Fruit fly (Drosophila melanogaster) whole organism, wandering third instar larva: ENCODE measurements around the gene Unr.

Source experiments
- Dfd ChIP-seq: fragments of >200 bp; optimal IDR thresholded peaks from 2 replicates; lab custom pipeline; 2017; ENCODE audit warnings: missing biosample characterization, missing genetic modification characterization
- GATAd ChIP-seq: sonication (Bioruptor generic); optimal IDR thresholded peaks from 2 replicates; lab custom pipeline; 2016; ENCODE audit warnings: missing biosample characterization, missing genetic modification characterization
- Hr78 ChIP-seq: fragments of >200 bp; optimal IDR thresholded peaks from 2 replicates; lab custom pipeline; 2017; ENCODE audit warnings: missing biosample characterization, missing genetic modification characterization
- Hr83 ChIP-seq: fragments of 200-300 bp; sonication (Bioruptor generic); optimal IDR thresholded peaks from 2 replicates; lab custom pipeline; 2016; ENCODE audit warnings: missing biosample characterization, mild to moderate bottlenecking, missing genetic modification characterization, moderate library complexity; ENCODE audit not compliant: poor library complexity, severe bottlenecking
- br ChIP-seq: fragments of 200-800 bp; sonication (Bioruptor generic); optimal IDR thresholded peaks from 2 replicates; lab custom pipeline; 2016; ENCODE audit warnings: missing biosample characterization, missing genetic modification characterization
- fru ChIP-seq: fragments of 200-800 bp; sonication (Bioruptor generic); optimal IDR thresholded peaks from 3 replicates; lab custom pipeline; 2016; ENCODE audit warnings: missing biosample characterization, mild to moderate bottlenecking, missing genetic modification characterization
- lola ChIP-seq: fragments of >200 bp; optimal IDR thresholded peaks from 2 replicates; lab custom pipeline; 2017; ENCODE audit warnings: missing biosample characterization, missing genetic modification characterization
- psq ChIP-seq: fragments of 200-800 bp; sonication (Bioruptor generic); optimal IDR thresholded peaks from 3 replicates; lab custom pipeline; 2017; ENCODE audit warnings: missing biosample characterization, mild to moderate bottlenecking, missing genetic modification characterization, moderate library complexity

DNA sequence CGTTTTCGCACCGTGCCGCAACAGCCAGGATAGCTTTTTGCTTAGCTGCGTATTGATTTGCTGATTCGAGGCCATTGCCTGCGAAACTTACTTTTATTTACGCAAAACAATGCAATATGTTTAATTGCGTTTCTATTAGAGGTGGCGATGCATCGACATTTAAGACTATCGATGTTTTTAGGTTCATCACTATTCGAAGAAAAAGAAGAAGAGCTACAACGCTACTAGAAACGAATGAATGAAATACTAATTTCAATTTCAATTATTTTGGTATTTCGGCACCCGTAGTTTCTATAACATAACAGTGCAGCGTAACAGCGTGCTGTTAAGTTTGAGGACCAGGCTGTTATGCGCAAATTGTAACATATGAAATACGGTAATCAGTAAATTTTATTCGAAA is 37.1 kb downstream of the Unr start, which contains the start of the genes Tpt, mkg-p and CG13667:
- TF ChIP-seq psq (GFP tag; lab: Kevin White, UChicago), result no peak
- no peak for TF ChIP-seq lola (GFP tag; lab: Kevin White, UChicago)
- TF ChIP-seq GATAd (GFP tag; lab: Kevin White, UChicago), result no peak
- TF ChIP-seq Hr83, result no peak
- no peak for TF ChIP-seq br (GFP tag; lab: Kevin White, UChicago)
- TF ChIP-seq Dfd (GFP tag; lab: Kevin White, UChicago), result no peak
- TF ChIP-seq fru, result no peak
- no peak for TF ChIP-seq Hr78 (GFP tag; lab: Kevin White, UChicago)
